Fruit fly (Drosophila melanogaster): ENCODE results near the gene CG10336.
A peak's percentile ranks its signal among the peaks of the same experiment; 100 is the strongest.

CG10336 gene

dm6 chr2L:18702721-18703488, 13.6 kb downstream of the CG10336 start, which contains the start of the genes CG10376 and CG10343 (continued):
- TF ChIP-seq CG12155 (GFP tag; optimal IDR thresholded peaks at IDR 0.05), result peak; percentile 83
- TF ChIP-seq z (GFP tag; IDR thresholded peaks at IDR 0.05), result no peak
- TF ChIP-seq insv (GFP tag; optimal IDR thresholded peaks at IDR 0.05), result peak in 1 of 2 experiments; percentile 60
- peak; percentile 58; the same call in 1 of the 3 replicates for TF ChIP-seq CG11093 (GFP tag; IDR thresholded peaks at IDR 0.05)
- TF ChIP-seq CG31388 (GFP tag; optimal IDR thresholded peaks at IDR 0.05), result peak; percentile 74
- TF ChIP-seq kay (GFP tag; optimal IDR thresholded peaks at IDR 0.05), result peak; percentile 86
- no peak for TF ChIP-seq bigmax (GFP tag; optimal IDR thresholded peaks at IDR 0.05)
- peak; percentile 11 for TF ChIP-seq CG11398 (GFP tag; optimal IDR thresholded peaks at IDR 0.05)
- TF ChIP-seq lbe (GFP tag; optimal IDR thresholded peaks at IDR 0.05), result peak; percentile 16
- TF ChIP-seq CG7372 (GFP tag; IDR thresholded peaks at IDR 0.05), result peak; percentile 84
- peak; percentile 93 for TF ChIP-seq CG3847 (GFP tag; IDR thresholded peaks at IDR 0.05)
- peak; percentile 79 for TF ChIP-seq CG17385 (GFP tag; optimal IDR thresholded peaks at IDR 0.05)
- peak; percentile 79 for TF ChIP-seq MBD-R2 (GFP tag; IDR thresholded peaks at IDR 0.05)
- no peak for TF ChIP-seq crc (GFP tag; optimal IDR thresholded peaks at IDR 0.05)
- TF ChIP-seq hth (optimal IDR thresholded peaks at IDR 0.05), result no peak
- peak; percentile 35 for TF ChIP-seq Ets97D (GFP tag; optimal IDR thresholded peaks at IDR 0.05)
- peak; percentile 65 for TF ChIP-seq Dip3 (GFP tag; optimal IDR thresholded peaks at IDR 0.05)
- TF ChIP-seq Hmr (GFP tag; optimal IDR thresholded peaks at IDR 0.05), result peak; percentile 90
- TF ChIP-seq CrebB (tag; optimal IDR thresholded peaks at IDR 0.05), result peak; percentile 51
- peak; percentile 65 for TF ChIP-seq CG3065 (GFP tag; optimal IDR thresholded peaks at IDR 0.05)
- no peak for TF ChIP-seq Doc3 (GFP tag; IDR thresholded peaks at IDR 0.05; ENCODE audit: partially characterized antibody)
- peak; percentile 41 for TF ChIP-seq Hand (GFP tag; optimal IDR thresholded peaks at IDR 0.05)
- TF ChIP-seq Dbx (GFP tag; IDR thresholded peaks at IDR 0.05), result peak; percentile 90
- TF ChIP-seq CTCF (GFP tag; optimal IDR thresholded peaks at IDR 0.05), result peak; percentile 24
- TF ChIP-seq H2.0 (GFP tag; IDR thresholded peaks at IDR 0.05), result peak; percentile 77
- peak; percentile 98 for TF ChIP-seq Ets65A (GFP tag)
- no peak for TF ChIP-seq fd64A (GFP tag; optimal IDR thresholded peaks at IDR 0.05)
- peak; percentile 82 for TF ChIP-seq CG11560 (tag; IDR thresholded peaks at IDR 0.05)
- TF ChIP-seq Lpt (GFP tag; optimal IDR thresholded peaks at IDR 0.05), result no peak
- TF ChIP-seq D19B (GFP tag; optimal IDR thresholded peaks at IDR 0.05), result peak; percentile 82
- peak; percentile 90 for TF ChIP-seq Usf (GFP tag; optimal IDR thresholded peaks at IDR 0.05)
- peak; percentile 65 for TF ChIP-seq CG4617 (GFP tag; optimal IDR thresholded peaks at IDR 0.05; ENCODE audit: borderline replicate concordance)
- TF ChIP-seq CG10543 (GFP tag; optimal IDR thresholded peaks at IDR 0.05), result peak; percentile 92
- peak; percentile 51 for TF ChIP-seq schlank (tag; optimal IDR thresholded peaks at IDR 0.05)
- peak; percentile 29 for TF ChIP-seq Jarid2 (GFP tag; optimal IDR thresholded peaks at IDR 0.05)
- peak; percentile 21 to 90 for TF ChIP-seq Dfd (GFP tag; optimal IDR thresholded peaks at IDR 0.05)
- TF ChIP-seq crol (GFP tag; IDR thresholded peaks at IDR 0.05), result no peak
- TF ChIP-seq Hey (tag; optimal IDR thresholded peaks at IDR 0.05), result peak; percentile 18
- peak; percentile 66 for TF ChIP-seq Adf1 (GFP tag; IDR thresholded peaks at IDR 0.05)
- peak; percentile 90 for TF ChIP-seq CG10147 (GFP tag; optimal IDR thresholded peaks at IDR 0.05)
- TF ChIP-seq CG13624 (GFP tag; optimal IDR thresholded peaks at IDR 0.05), result peak; percentile 38
- no peak for TF ChIP-seq pan (optimal IDR thresholded peaks at IDR 0.05)
- TF ChIP-seq pan (GFP tag; optimal IDR thresholded peaks at IDR 0.05 in 1 of 2, IDR thresholded peaks at IDR 0.05 in 1 of 2), result peak in 1 of 2 experiments; percentile 83
- peak; percentile 77; the same call in 1 of the 2 replicates for TF ChIP-seq CG32767 (GFP tag; IDR thresholded peaks at IDR 0.05)
- TF ChIP-seq ase (GFP tag; IDR thresholded peaks at IDR 0.05), result peak; percentile 62; the same call in 1 of the 3 replicates
- TF ChIP-seq Dref (GFP tag; IDR thresholded peaks at IDR 0.05), result peak; percentile 56
- no peak for TF ChIP-seq TFAM (GFP tag; optimal IDR thresholded peaks at IDR 0.05)
- TF ChIP-seq CG34422 (GFP tag; IDR thresholded peaks at IDR 0.05), result peak; percentile 78; the same call in 2 of the 3 replicates
- TF ChIP-seq CG14014 (GFP tag; IDR thresholded peaks at IDR 0.05), result peak; percentile 81
- TF ChIP-seq CG8281 (tag; optimal IDR thresholded peaks at IDR 0.05), result peak; percentile 70
- peak; percentile 65 for TF ChIP-seq MESR4 (GFP tag; optimal IDR thresholded peaks at IDR 0.05)
- no peak for TF ChIP-seq h (optimal IDR thresholded peaks at IDR 0.05)
